Fruit fly (Drosophila melanogaster) whole organism, wandering third instar larva: ENCODE results near the gene CG1635.

Source experiments
- Dif ChIP-seq: fragments of 200-275, 200-300 bp; sonication (Bioruptor generic); optimal IDR thresholded peaks from 2 replicates; lab custom pipeline; 2018; ENCODE audit warnings: missing biosample characterization, missing genetic modification characterization; ENCODE audit not compliant: partially characterized antibody
- GATAd ChIP-seq: sonication (Bioruptor generic); optimal IDR thresholded peaks from 2 replicates; lab custom pipeline; 2016; ENCODE audit warnings: missing biosample characterization, missing genetic modification characterization
- Jra ChIP-seq: sonication (Bioruptor generic); optimal IDR thresholded peaks from 2 replicates; lab custom pipeline; 2016; ENCODE audit warnings: missing biosample characterization, missing genetic modification characterization
- Myc ChIP-seq: fragments of >200 bp; optimal IDR thresholded peaks from 2 replicates; lab custom pipeline; 2017
- N ChIP-seq: fragments of >200 bp; optimal IDR thresholded peaks from 2 replicates; lab custom pipeline; 2018; ENCODE audit warnings: missing biosample characterization, missing external identifiers, missing genetic modification characterization
- dsf ChIP-seq: sonication (Bioruptor generic); optimal IDR thresholded peaks from 2 replicates; lab custom pipeline; 2016; ENCODE audit warnings: missing biosample characterization, missing genetic modification characterization, borderline replicate concordance
- ey ChIP-seq: fragments of 200-800 bp; sonication (Bioruptor generic); optimal IDR thresholded peaks from 2 replicates; lab custom pipeline; 2016; ENCODE audit warnings: missing biosample characterization, missing genetic modification characterization
- foxo ChIP-seq, 2 experiments: fragments of 200-800 bp; sonication (Bioruptor generic); optimal IDR thresholded peaks; 2 replicates in 1 of 2; 3 replicates in 1 of 2; lab custom pipeline; 2016 to 2017; ENCODE audit warnings: missing biosample characterization in 2 of 2, missing genetic modification characterization in 2 of 2
- jim ChIP-seq: fragments of 175-275, 200-325 bp; sonication (Bioruptor generic); optimal IDR thresholded peaks from 2 replicates; lab custom pipeline; 2016; ENCODE audit warnings: missing biosample characterization, mild to moderate bottlenecking, missing genetic modification characterization
- lola ChIP-seq: fragments of >200 bp; optimal IDR thresholded peaks from 2 replicates; lab custom pipeline; 2017; ENCODE audit warnings: missing biosample characterization, missing genetic modification characterization
- rgr ChIP-seq: fragments of 200-800 bp; sonication (Bioruptor generic); optimal IDR thresholded peaks from 3 replicates; lab custom pipeline; 2016; ENCODE audit warnings: missing biosample characterization, mild to moderate bottlenecking, missing genetic modification characterization
- sage ChIP-seq: fragments of 200-800 bp; sonication (Bioruptor generic); optimal IDR thresholded peaks from 2 replicates; lab custom pipeline; 2016; ENCODE audit warnings: missing biosample characterization, mild to moderate bottlenecking, missing genetic modification characterization
- sv ChIP-seq: fragments of 200-800 bp; sonication (Bioruptor generic); optimal IDR thresholded peaks from 3 replicates; lab custom pipeline; 2016; ENCODE audit warnings: missing biosample characterization, missing genetic modification characterization
- woc ChIP-seq: sonication (Bioruptor generic); optimal IDR thresholded peaks from 2 replicates; lab custom pipeline; 2016; ENCODE audit warnings: missing biosample characterization, mild to moderate bottlenecking, missing genetic modification characterization

CG1635 gene

DNA sequence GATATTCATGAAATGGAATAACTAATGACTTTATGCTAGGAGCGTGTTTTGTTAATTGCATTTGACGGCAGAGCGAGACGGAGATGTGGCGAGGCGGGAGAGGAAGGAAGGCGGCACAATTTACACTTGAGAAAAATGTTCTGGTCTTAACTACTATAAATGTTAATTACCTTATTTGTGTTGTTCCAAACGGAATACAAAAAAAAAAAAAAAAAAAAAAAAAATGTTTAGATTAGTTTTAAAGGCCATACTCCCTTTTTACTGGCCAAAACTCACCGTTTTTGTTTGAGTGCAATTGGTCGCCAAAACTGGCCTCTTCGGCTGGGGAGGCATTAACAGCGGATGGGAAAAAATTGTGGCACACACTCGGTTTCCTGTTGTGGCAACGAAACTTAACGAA lies 38.7 kb downstream of the CG1635 start:
- TF ChIP-seq ey (GFP tag; lab: Kevin White, UChicago) (no peak), foxo (GFP tag; optimal IDR thresholded peaks at IDR 0.05; lab: Kevin White, UChicago) (peak in 1 of 2 experiments; percentile 25), sage (GFP tag; lab: Kevin White, UChicago) (no peak), jim (no peak)

DNA sequence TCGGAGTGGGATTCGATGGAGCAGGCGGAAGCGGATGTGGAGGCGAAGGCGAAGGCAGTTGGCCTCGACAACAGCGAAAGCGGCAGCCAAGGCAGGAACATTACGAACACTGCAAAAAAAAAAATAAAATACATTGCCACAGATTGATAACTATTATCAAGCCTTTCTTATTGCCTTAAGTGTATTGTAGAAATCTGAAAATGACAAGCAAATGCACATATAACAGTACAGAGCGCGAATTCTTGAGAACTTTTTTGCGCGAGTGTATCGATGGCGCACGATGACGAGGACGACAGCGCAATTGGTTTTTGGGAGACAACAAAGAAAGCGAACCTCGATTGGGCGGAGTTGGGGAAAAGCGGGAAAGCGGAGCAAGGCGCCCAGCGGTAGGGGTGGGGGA lies 41.9 kb downstream of the CG1635 start:
- no peak for TF ChIP-seq woc (GFP tag; lab: Kevin White, UChicago)
- TF ChIP-seq N, result no peak
- no peak for TF ChIP-seq lola
- TF ChIP-seq Jra, result no peak
- TF ChIP-seq Myc (lab: Kevin White, UChicago), result no peak
- no peak for TF ChIP-seq dsf (GFP tag; lab: Kevin White, UChicago)
- no peak for TF ChIP-seq GATAd (GFP tag; lab: Kevin White, UChicago)

DNA sequence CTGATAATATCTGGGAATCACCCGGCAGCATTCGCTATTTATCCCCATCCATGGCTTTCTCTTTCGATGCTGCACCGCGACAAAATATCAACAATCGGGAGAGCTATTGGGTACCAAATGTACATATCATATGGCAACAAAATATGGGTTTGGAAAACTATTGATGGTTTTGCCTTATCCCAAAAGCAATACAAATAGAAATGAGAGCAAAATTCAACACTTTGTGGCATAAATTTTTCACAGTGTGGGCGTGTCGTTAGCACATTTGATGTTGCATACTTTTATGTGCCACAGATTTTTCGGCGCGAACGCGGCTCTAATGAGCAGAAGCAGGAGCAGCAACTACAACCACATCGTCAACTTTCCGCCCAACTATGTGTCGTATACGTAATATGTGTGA lies 43.8 kb downstream of the CG1635 start:
- no peak for TF ChIP-seq woc (GFP tag; lab: Kevin White, UChicago)

DNA sequence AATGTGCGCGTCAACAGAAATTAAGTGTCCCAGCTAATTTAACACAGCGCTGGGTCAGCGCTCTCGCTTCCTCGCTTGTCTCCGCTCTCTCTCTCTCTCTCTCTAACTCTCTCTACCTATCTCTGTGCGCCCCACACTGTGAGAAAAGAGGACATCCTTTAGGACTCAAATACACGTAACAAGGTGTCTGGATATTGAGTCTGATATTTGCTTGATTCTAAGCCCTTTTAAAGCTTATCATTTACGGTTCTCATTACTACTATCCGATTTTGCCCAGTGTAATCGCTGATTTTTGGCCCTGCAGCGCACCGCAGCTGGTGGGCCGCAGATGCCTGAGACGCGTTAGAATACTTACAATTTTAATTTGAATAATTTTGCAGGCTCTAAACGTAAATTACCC lies 48.0 kb downstream of the CG1635 start:
- TF ChIP-seq rgr (GFP tag; lab: Kevin White, UChicago) (peak; percentile 5), sv (GFP tag; lab: Kevin White, UChicago) (no peak), Dif (no peak), sage (GFP tag; lab: Kevin White, UChicago) (no peak)
